Fruit fly (Drosophila melanogaster): ENCODE results near the gene skd.

The skd gene

dm6 chr3L:21010846-21011607 lies 16.2 kb downstream of the skd start (continued):
- TF ChIP-seq CG9437 (GFP tag; optimal IDR thresholded peaks at IDR 0.05): no peak
- peak; percentile 45 for TF ChIP-seq scrt (GFP tag; optimal IDR thresholded peaks at IDR 0.05)
- peak; percentile 70 for TF ChIP-seq yki (optimal IDR thresholded peaks at IDR 0.05)
- peak; percentile 30 for TF ChIP-seq phol (tag; optimal IDR thresholded peaks at IDR 0.05)
- TF ChIP-seq zen (tag; optimal IDR thresholded peaks at IDR 0.05): peak; percentile 72
- TF ChIP-seq Adf1 (GFP tag; IDR thresholded peaks at IDR 0.05): no peak; the same call in 1 of the 2 replicates
- 0 out of 3 replicates have a peak, but pooled peaks have one; percentile 17 for TF ChIP-seq CG17361 (GFP tag; IDR thresholded peaks at IDR 0.05)
- TF ChIP-seq chn (GFP tag; optimal IDR thresholded peaks at IDR 0.05): peak; percentile 14
- no peak for TF ChIP-seq CG15601 (tag; optimal IDR thresholded peaks at IDR 0.05)
- TF ChIP-seq tgo (GFP tag; IDR thresholded peaks at IDR 0.05): no peak
- TF ChIP-seq CG13775 (GFP tag; optimal IDR thresholded peaks at IDR 0.05): peak; percentile 19
- no peak for TF ChIP-seq kay (GFP tag; optimal IDR thresholded peaks at IDR 0.05)
- no peak for TF ChIP-seq Lim3 (GFP tag; IDR thresholded peaks at IDR 0.05)
- TF ChIP-seq CG34224 (GFP tag; IDR thresholded peaks at IDR 0.05; ENCODE audit: partially characterized antibody): no peak
- TF ChIP-seq cad (GFP tag; optimal IDR thresholded peaks at IDR 0.05): no peak
- TF ChIP-seq zfh2 (GFP tag; optimal IDR thresholded peaks at IDR 0.05): no peak
- TF ChIP-seq NFAT (GFP tag; IDR thresholded peaks at IDR 0.05): no peak
- TF ChIP-seq ato (GFP tag; IDR thresholded peaks at IDR 0.05; ENCODE audit: partially characterized antibody): no peak
- TF ChIP-seq CG17359 (tag; optimal IDR thresholded peaks at IDR 0.05): no peak
- no peak for TF ChIP-seq onecut (GFP tag; IDR thresholded peaks at IDR 0.05)
- TF ChIP-seq CG2129 (GFP tag; IDR thresholded peaks at IDR 0.05; ENCODE audit: partially characterized antibody): no peak
- TF ChIP-seq lmd (GFP tag; IDR thresholded peaks at IDR 0.05): peak; percentile 33; the same call in 1 of the 2 replicates
- TF ChIP-seq mirr (GFP tag; optimal IDR thresholded peaks at IDR 0.05): peak; percentile 63
- peak; percentile 16; the same call in 1 of the 2 replicates for TF ChIP-seq seq (GFP tag; IDR thresholded peaks at IDR 0.05)
- peak; percentile 47 for TF ChIP-seq CG9215 (GFP tag; IDR thresholded peaks at IDR 0.05)
- no peak for TF ChIP-seq NC2β (GFP tag; optimal IDR thresholded peaks at IDR 0.05)
- TF ChIP-seq dimm (GFP tag; IDR thresholded peaks at IDR 0.05): no peak
- peak; percentile 47 for TF ChIP-seq CG3281 (GFP tag; optimal IDR thresholded peaks at IDR 0.05)
- TF ChIP-seq Atf-2 (GFP tag; optimal IDR thresholded peaks at IDR 0.05): no peak
- TF ChIP-seq CG7556 (GFP tag; optimal IDR thresholded peaks at IDR 0.05): no peak
- no peak for TF ChIP-seq CG7928 (GFP tag; optimal IDR thresholded peaks at IDR 0.05)
- peak; percentile 55 for TF ChIP-seq sens (GFP tag)
- no peak for TF ChIP-seq Scr (GFP tag; IDR thresholded peaks at IDR 0.05; ENCODE audit: partially characterized antibody)
- no peak for TF ChIP-seq MBD-R2 (GFP tag; IDR thresholded peaks at IDR 0.05)
- TF ChIP-seq CG10147 (GFP tag; optimal IDR thresholded peaks at IDR 0.05): no peak
- TF ChIP-seq Ada2b (GFP tag; IDR thresholded peaks at IDR 0.05): no peak
- no peak for TF ChIP-seq CG16813 (GFP tag; IDR thresholded peaks at IDR 0.05; ENCODE audit: partially characterized antibody)
- peak; percentile 19 for TF ChIP-seq Hey (tag; optimal IDR thresholded peaks at IDR 0.05)
- TF ChIP-seq CG33213 (GFP tag; optimal IDR thresholded peaks at IDR 0.05): no peak
- TF ChIP-seq CG9876 (GFP tag; optimal IDR thresholded peaks at IDR 0.05): no peak
- no peak for TF ChIP-seq CG9797 (GFP tag; optimal IDR thresholded peaks at IDR 0.05)
- no peak for TF ChIP-seq grn (GFP tag; optimal IDR thresholded peaks at IDR 0.05)
- TF ChIP-seq klu (GFP tag; IDR thresholded peaks at IDR 0.05): no peak
- TF ChIP-seq chinmo (GFP tag; IDR thresholded peaks at IDR 0.05; ENCODE audit: partially characterized antibody): 0 out of 4 replicates have a peak, but pooled peaks have one; percentile 33
- TF ChIP-seq Dp (GFP tag; optimal IDR thresholded peaks at IDR 0.05): no peak
- TF ChIP-seq Dip2 (GFP tag; IDR thresholded peaks at IDR 0.05): no peak
- TF ChIP-seq Hr78 (GFP tag; optimal IDR thresholded peaks at IDR 0.05): no peak
- no peak for TF ChIP-seq Usf (GFP tag; optimal IDR thresholded peaks at IDR 0.05)
- no peak for TF ChIP-seq sqz (GFP tag; optimal IDR thresholded peaks at IDR 0.05)
- no peak for TF ChIP-seq Oaz (GFP tag; IDR thresholded peaks at IDR 0.05)
